Fruit fly (Drosophila melanogaster) S2 (cell line): ENCODE results near the gene CG4297.
A peak's percentile ranks its signal among the peaks of the same experiment; 100 is the strongest.

Experiments used
- CG8478 ChIP-seq: fragments of >200 bp; optimal IDR thresholded peaks from 2 replicates; lab custom pipeline; 2018
- CTCF ChIP-seq, 2 experiments: fragments of >200 bp; optimal IDR thresholded peaks; 2 replicates each; lab custom pipeline; 2018

- TF ChIP-seq CTCF (optimal IDR thresholded peaks at IDR 0.05; lab: Kevin White, UChicago) (peak; percentile 92 to 94), CG8478 (no peak)
Measured at dm6 chr2L:421119-421821, 50.7 kb downstream of the CG4297 start, which contains the start of the genes CG11885 and CG13692.
